Fruit fly (Drosophila melanogaster) S2 (cell line): ENCODE measurements around the gene pdm2.

ENCODE experiments used
- CG8478 ChIP-seq: fragments of >200 bp; optimal IDR thresholded peaks from 2 replicates; lab custom pipeline; 2018
- CTCF ChIP-seq, 2 experiments: fragments of >200 bp; optimal IDR thresholded peaks; 2 replicates each; lab custom pipeline; 2018

DNA sequence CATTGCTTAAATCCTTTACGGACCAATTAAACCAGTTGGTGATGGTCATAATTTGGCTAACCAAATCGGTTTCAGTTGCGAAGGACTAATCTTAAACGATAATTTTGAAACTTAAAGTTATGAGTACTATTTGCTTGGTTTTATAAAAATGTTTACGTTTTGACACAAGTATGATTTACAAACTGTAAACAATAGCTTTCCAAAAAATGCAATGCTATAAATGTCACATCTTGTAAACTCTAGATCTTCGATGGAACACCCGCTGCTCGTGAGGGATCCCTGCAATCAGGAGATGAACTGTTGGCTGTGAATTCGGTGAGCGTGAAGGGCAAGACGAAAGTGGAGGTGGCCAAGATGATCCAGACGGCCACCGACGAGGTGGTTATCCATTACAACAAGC is 40.3 kb downstream of the pdm2 start, which contains the start of gene CG5781:
- TF ChIP-seq CTCF (optimal IDR thresholded peaks at IDR 0.05; lab: Kevin White, UChicago): no peak
- no peak for TF ChIP-seq CG8478 (lab: Kevin White, UChicago)
